Fruit fly (Drosophila melanogaster) whole organism, prepupa: ENCODE results near the gene PpV.

Experiments
- CG10631 ChIP-seq: fragments of 200-800 bp; sonication (Bioruptor generic); optimal IDR thresholded peaks from 2 replicates; lab custom pipeline; 2016; ENCODE audit warnings: missing biosample characterization, missing genetic modification characterization
- CG11762 ChIP-seq: fragments of 200-800 bp; sonication (Bioruptor generic); optimal IDR thresholded peaks from 3 replicates; lab custom pipeline; 2016; ENCODE audit warnings: missing biosample characterization, missing genetic modification characterization; ENCODE audit not compliant: insufficient read depth
- CG8119 ChIP-seq: fragments of 200-800 bp; sonication (Bioruptor generic); IDR thresholded peaks from 3 replicates; pipeline ENCODE4 v1.3.6; 2022; ENCODE audit warnings: missing biosample characterization, missing genetic modification characterization
- CG8632 ChIP-seq: fragments of 200-800 bp; sonication (Bioruptor generic); optimal IDR thresholded peaks from 3 replicates; lab custom pipeline; 2016; ENCODE audit warnings: missing biosample characterization, missing genetic modification characterization
- CG9139 ChIP-seq: fragments of 200-800 bp; sonication (Bioruptor generic); optimal IDR thresholded peaks from 3 replicates; lab custom pipeline; 2017; ENCODE audit warnings: missing biosample characterization, mild to moderate bottlenecking, missing genetic modification characterization
- Gug ChIP-seq: fragments of 200-800 bp; sonication (Bioruptor generic); IDR thresholded peaks from 2 replicates; pipeline ENCODE4 v1.3.6; 2022; ENCODE audit warnings: missing biosample characterization, missing genetic modification characterization
- Hr39 ChIP-seq: fragments of 200-800 bp; sonication (Bioruptor generic); optimal IDR thresholded peaks from 2 replicates; lab custom pipeline; 2016; ENCODE audit warnings: missing biosample characterization, missing genetic modification characterization
- Lpt ChIP-seq: fragments of 200-800 bp; sonication (Bioruptor generic); optimal IDR thresholded peaks from 3 replicates; lab custom pipeline; 2016; ENCODE audit warnings: missing biosample characterization, missing genetic modification characterization
- Sox102F ChIP-seq: fragments of 200-800 bp; sonication (Bioruptor generic); optimal IDR thresholded peaks from 2 replicates; lab custom pipeline; 2016; ENCODE audit warnings: missing biosample characterization, mild to moderate bottlenecking, missing genetic modification characterization
- Sox15 ChIP-seq: fragments of 200-800 bp; sonication (Bioruptor generic); optimal IDR thresholded peaks from 3 replicates; lab custom pipeline; 2016; ENCODE audit warnings: missing biosample characterization, missing genetic modification characterization
- achi ChIP-seq: fragments of 200-800 bp; sonication (Bioruptor generic); optimal IDR thresholded peaks from 3 replicates; lab custom pipeline; 2016; ENCODE audit warnings: missing biosample characterization, missing genetic modification characterization
- dac ChIP-seq: fragments of 200-800 bp; sonication (Bioruptor generic); optimal IDR thresholded peaks from 2 replicates; lab custom pipeline; 2017; ENCODE audit warnings: missing biosample characterization, mild to moderate bottlenecking, missing genetic modification characterization
- fd59A ChIP-seq: fragments of 200-800 bp; sonication (Bioruptor generic); optimal IDR thresholded peaks from 2 replicates; lab custom pipeline; 2017; ENCODE audit warnings: missing biosample characterization, mild to moderate bottlenecking, missing genetic modification characterization, missing genetic modification reagents

DNA sequence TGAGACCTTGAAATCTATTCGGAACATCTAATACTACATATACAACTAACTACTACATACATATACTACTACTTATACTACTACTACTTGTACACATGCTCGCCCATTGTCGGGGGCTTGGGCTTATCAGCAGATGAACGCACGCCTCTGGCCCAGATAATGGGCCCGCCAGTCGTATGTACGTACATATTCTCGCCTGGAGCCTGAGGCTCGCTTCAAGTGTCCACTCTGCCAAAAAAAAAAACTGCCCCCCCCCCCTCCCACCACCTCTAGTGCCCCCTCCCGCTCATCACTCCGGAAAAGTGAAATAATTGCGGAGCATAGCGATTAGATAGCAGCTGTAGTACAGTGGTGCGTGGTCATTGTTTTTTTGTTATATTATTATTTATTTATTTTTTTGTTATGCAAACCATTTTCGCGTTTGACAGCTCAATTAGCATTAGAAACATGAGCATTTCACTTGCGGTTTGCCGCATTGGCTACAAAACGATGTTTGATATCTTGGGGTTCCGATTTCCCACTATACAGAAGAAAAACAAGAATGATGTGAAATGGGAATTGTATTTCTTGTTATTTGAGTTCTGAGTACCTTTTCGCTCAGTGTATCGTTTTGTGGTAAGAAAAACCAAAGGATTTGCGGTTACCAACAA is 15.8 kb downstream of the PpV start:
- no peak for TF ChIP-seq fd59A
- peak; percentile 45 for TF ChIP-seq Lpt (GFP tag; lab: Kevin White, UChicago)
- peak; percentile 30 for TF ChIP-seq Sox15 (GFP tag; lab: Kevin White, UChicago)
- no peak for TF ChIP-seq Sox102F (GFP tag; lab: Kevin White, UChicago)
- TF ChIP-seq CG11762 (GFP tag; lab: Kevin White, UChicago), result peak; percentile 32
- no peak for TF ChIP-seq CG9139 (GFP tag; lab: Kevin White, UChicago)
- TF ChIP-seq achi, result peak; percentile 57
- TF ChIP-seq dac (GFP tag; lab: Kevin White, UChicago), result peak; percentile 40
- no peak for TF ChIP-seq Hr39 (GFP tag; lab: Kevin White, UChicago)
- TF ChIP-seq CG10631, result peak; percentile 47
- TF ChIP-seq CG8119 (GFP tag; lab: Robert Waterston, UW), result peak; percentile 68
- peak; percentile 32 for TF ChIP-seq CG8632
- peak; percentile 33; the same call in 1 of the 2 replicates for TF ChIP-seq Gug
